Fruit fly (Drosophila melanogaster) whole organism, embryonic: ENCODE data around the gene CG31495.

ENCODE experiments used
- Bgb ChIP-seq: fragments of 200-800 bp; sonication (Bioruptor generic); IDR thresholded peaks from 2 replicates; pipeline ENCODE4 v1.3.6; 2022; ENCODE audit warnings: missing biosample characterization, missing genetic modification characterization; ENCODE audit not compliant: partially characterized antibody
- Bteb2 ChIP-seq: fragments of 200-800 bp; sonication (Bioruptor generic); optimal IDR thresholded peaks from 2 replicates; lab custom pipeline; 2016; ENCODE audit warnings: missing biosample characterization, missing genetic modification characterization
- CG10431 ChIP-seq: fragments of 200-800 bp; sonication (Bioruptor generic); optimal IDR thresholded peaks from 3 replicates; lab custom pipeline; 2018; ENCODE audit warnings: missing biosample characterization, mild to moderate bottlenecking, missing genetic modification characterization
- CG10959 ChIP-seq: fragments of 200-800 bp; sonication (Bioruptor generic); IDR thresholded peaks from 2 replicates; pipeline ENCODE4 v1.3.6; 2022; ENCODE audit warnings: missing biosample characterization, missing genetic modification characterization
- CG11093 ChIP-seq: fragments of 200-800 bp; sonication (Bioruptor generic); IDR thresholded peaks from 3 replicates; pipeline ENCODE4 v1.3.6; 2022; ENCODE audit warnings: missing biosample characterization, missing genetic modification characterization
- CG15514 ChIP-seq: fragments of 200-800 bp; sonication (Bioruptor generic); optimal IDR thresholded peaks from 3 replicates; lab custom pipeline; 2017; ENCODE audit warnings: missing biosample characterization, missing genetic modification characterization, mild to moderate bottlenecking, moderate library complexity, missing genetic modification reagents
- CG16815 ChIP-seq: fragments of 200-800 bp; sonication (Bioruptor generic); optimal IDR thresholded peaks from 3 replicates; lab custom pipeline; 2017; ENCODE audit warnings: missing biosample characterization, mild to moderate bottlenecking, missing genetic modification characterization
- CG17328 ChIP-seq: fragments of 200-800 bp; sonication (Bioruptor generic); IDR thresholded peaks from 2 replicates; pipeline ENCODE4 v1.3.6; 2022; ENCODE audit warnings: missing biosample characterization, missing genetic modification characterization
- CG2116 ChIP-seq: fragments of 200-800 bp; sonication (Bioruptor generic); optimal IDR thresholded peaks from 3 replicates; lab custom pipeline; 2018; ENCODE audit warnings: missing biosample characterization, mild to moderate bottlenecking, missing genetic modification characterization
- CG2120 ChIP-seq: fragments of 200-800 bp; sonication (Bioruptor generic); optimal IDR thresholded peaks from 3 replicates; lab custom pipeline; 2016; ENCODE audit warnings: missing biosample characterization, missing genetic modification characterization
- CG6272 ChIP-seq: fragments of 200-800 bp; sonication (Bioruptor generic); IDR thresholded peaks from 2 replicates; pipeline ENCODE4 v1.3.6; 2022; ENCODE audit warnings: missing biosample characterization, missing genetic modification characterization
- CG8478 ChIP-seq: fragments of >200 bp; optimal IDR thresholded peaks from 2 replicates; lab custom pipeline; 2018
- CG8765 ChIP-seq: fragments of 200-800 bp; sonication (Bioruptor generic); IDR thresholded peaks from 2 replicates; pipeline ENCODE4 v1.3.6; 2022; ENCODE audit warnings: missing biosample characterization, missing genetic modification characterization
- Drgx ChIP-seq: fragments of 200-800 bp; sonication (Bioruptor generic); IDR thresholded peaks from 2 replicates; pipeline ENCODE4 v1.3.6; 2022; ENCODE audit warnings: missing biosample characterization, missing genetic modification characterization
- Ets65A ChIP-seq: fragments of 200-800 bp; sonication (Bioruptor generic); peaks from one replicate; lab custom pipeline; 2016; ENCODE audit warnings: missing biosample characterization, missing genetic modification characterization
- Med ChIP-seq: fragments of 200-800 bp; sonication (Bioruptor generic); peaks from one replicate; lab custom pipeline; 2016; ENCODE audit warnings: missing biosample characterization, missing genetic modification characterization, mild to moderate bottlenecking, inconsistent platforms, moderate library complexity
- NFAT ChIP-seq: fragments of 200-800 bp; sonication (Bioruptor generic); IDR thresholded peaks from 2 replicates; pipeline ENCODE4 v1.3.6; 2022; ENCODE audit warnings: missing biosample characterization, missing genetic modification characterization
- Vsx1 ChIP-seq: fragments of 200-800 bp; sonication (Bioruptor generic); optimal IDR thresholded peaks from 2 replicates; lab custom pipeline; 2017; ENCODE audit warnings: missing biosample characterization, mild to moderate bottlenecking, missing genetic modification characterization, missing genetic modification reagents
- ac ChIP-seq: fragments of 200-800 bp; sonication (Bioruptor generic); optimal IDR thresholded peaks from 3 replicates; lab custom pipeline; 2017; ENCODE audit warnings: missing biosample characterization, mild to moderate bottlenecking, missing genetic modification characterization
- al ChIP-seq: fragments of 200-800 bp; sonication (Bioruptor generic); IDR thresholded peaks from 2 replicates; pipeline ENCODE4 v1.3.6; 2022; ENCODE audit warnings: missing biosample characterization, missing genetic modification characterization
- bowl ChIP-seq: fragments of 200-800 bp; sonication (Bioruptor generic); IDR thresholded peaks from 2 replicates; pipeline ENCODE4 v1.3.6; 2022; ENCODE audit warnings: missing biosample characterization, missing genetic modification characterization
- bsh ChIP-seq, 2 experiments: fragments of 200-800 bp; sonication (Bioruptor generic); optimal IDR thresholded peaks; 2 replicates each; lab custom pipeline; 2017 to 2018; ENCODE audit warnings: mild to moderate bottlenecking in 2 of 2, missing biosample characterization in 2 of 2, missing genetic modification characterization in 2 of 2, moderate library complexity in 1 of 2
- caup ChIP-seq: fragments of 200-800 bp; sonication (Bioruptor generic); optimal IDR thresholded peaks from 3 replicates; lab custom pipeline; 2017; ENCODE audit warnings: missing biosample characterization, mild to moderate bottlenecking, missing genetic modification characterization, moderate library complexity; ENCODE audit not compliant: severe bottlenecking
- ci ChIP-seq: fragments of 200-800 bp; sonication (Bioruptor generic); IDR thresholded peaks from 3 replicates; pipeline ENCODE4 v1.3.6; 2022; ENCODE audit warnings: missing biosample characterization, missing genetic modification characterization
- crp ChIP-seq, 2 experiments: fragments of 200-800 bp; sonication (Bioruptor generic); optimal IDR thresholded peaks; 2 replicates in 1 of 2; 3 replicates in 1 of 2; lab custom pipeline; 2017; ENCODE audit warnings: missing biosample characterization in 2 of 2, missing genetic modification characterization in 2 of 2, mild to moderate bottlenecking in 1 of 2, moderate library complexity in 1 of 2
- dm ChIP-seq: fragments of 200-800 bp; sonication (Bioruptor generic); optimal IDR thresholded peaks from 3 replicates; lab custom pipeline; 2016; ENCODE audit warnings: missing biosample characterization, missing genetic modification characterization
- dmrt11E ChIP-seq: fragments of 200-800 bp; sonication (Bioruptor generic); optimal IDR thresholded peaks from 3 replicates; lab custom pipeline; 2018; ENCODE audit warnings: missing biosample characterization, mild to moderate bottlenecking, missing genetic modification characterization, moderate library complexity
- fd96Cb ChIP-seq: fragments of 200-800 bp; sonication (Bioruptor generic); optimal IDR thresholded peaks from 2 replicates; lab custom pipeline; 2018; ENCODE audit warnings: missing biosample characterization, mild to moderate bottlenecking, missing genetic modification characterization, moderate library complexity
- gcm ChIP-seq: fragments of 200-800 bp; sonication (Bioruptor generic); optimal IDR thresholded peaks from 2 replicates; lab custom pipeline; 2019; ENCODE audit warnings: missing biosample characterization, mild to moderate bottlenecking, missing genetic modification characterization, moderate library complexity
- gem ChIP-seq: fragments of 200-800 bp; sonication (Bioruptor generic); optimal IDR thresholded peaks from 2 replicates; lab custom pipeline; 2019; ENCODE audit warnings: missing biosample characterization, mild to moderate bottlenecking, missing genetic modification characterization, moderate library complexity
- gfzf ChIP-seq: fragments of 200-800 bp; sonication (Bioruptor generic); optimal IDR thresholded peaks from 2 replicates; lab custom pipeline; 2016; ENCODE audit warnings: missing biosample characterization, mild to moderate bottlenecking, missing genetic modification characterization, moderate library complexity
- grn ChIP-seq: fragments of 200-800 bp; sonication (Bioruptor generic); optimal IDR thresholded peaks from 3 replicates; lab custom pipeline; 2017; ENCODE audit warnings: missing biosample characterization, missing genetic modification characterization
- insv ChIP-seq, 2 experiments: fragments of 200-800 bp; sonication (Bioruptor generic); optimal IDR thresholded peaks; 3 replicates each; lab custom pipeline; 2016 to 2018; ENCODE audit warnings: missing biosample characterization in 2 of 2, missing genetic modification characterization in 2 of 2
- lbe ChIP-seq: fragments of 200-800 bp; sonication (Bioruptor generic); optimal IDR thresholded peaks from 2 replicates; lab custom pipeline; 2016; ENCODE audit warnings: missing biosample characterization, mild to moderate bottlenecking, missing genetic modification characterization
- luna ChIP-seq: fragments of 200-800 bp; sonication (Bioruptor generic); optimal IDR thresholded peaks from 2 replicates; lab custom pipeline; 2016; ENCODE audit warnings: missing biosample characterization, missing genetic modification characterization
- nom ChIP-seq: fragments of 200-800 bp; sonication (Bioruptor generic); optimal IDR thresholded peaks from 2 replicates; lab custom pipeline; 2017; ENCODE audit warnings: missing biosample characterization, missing genetic modification characterization, mild to moderate bottlenecking, moderate library complexity, missing genetic modification reagents
- otp ChIP-seq: fragments of 200-800 bp; sonication (Bioruptor generic); IDR thresholded peaks from 3 replicates; pipeline ENCODE4, ENCODE4 v1.3.6; 2022; ENCODE audit warnings: missing biosample characterization, missing genetic modification characterization
- prd ChIP-seq, 3 experiments: fragments of >200 bp in 2 of 3; fragments of 200-800 bp in 1 of 3; sonication (Bioruptor generic) in 1 of 3; optimal IDR thresholded peaks in 2 of 3; IDR thresholded peaks in 1 of 3; 2 replicates in 2 of 3; 3 replicates in 1 of 3; pipeline versions ENCODE4 v1.3.6 to Lab custom; 2017 to 2022; ENCODE audit warnings: missing biosample characterization in 1 of 3, missing genetic modification characterization in 1 of 3
- row ChIP-seq: fragments of 200-800 bp; sonication (Bioruptor generic); IDR thresholded peaks from 3 replicates; pipeline ENCODE4 v1.3.6; 2022; ENCODE audit warnings: missing biosample characterization, missing genetic modification characterization
- sna ChIP-seq: fragments of 200-800 bp; sonication (Bioruptor generic); IDR thresholded peaks from 2 replicates; pipeline ENCODE4 v1.3.6; 2022; ENCODE audit warnings: missing biosample characterization, missing genetic modification characterization; ENCODE audit not compliant: partially characterized antibody
- sr ChIP-seq: fragments of 200-800 bp; sonication (Bioruptor generic); IDR thresholded peaks from 3 replicates; pipeline ENCODE4 v1.3.6; 2022; ENCODE audit warnings: missing biosample characterization, missing genetic modification characterization
- tgo ChIP-seq: fragments of 200-800 bp; sonication (Bioruptor generic); IDR thresholded peaks from 3 replicates; pipeline ENCODE4 v1.3.6; 2022; ENCODE audit warnings: missing biosample characterization, missing genetic modification characterization
- tll ChIP-seq, 2 experiments: fragments of 200-800 bp in 1 of 2; fragments of >200 bp in 1 of 2; sonication (Bioruptor generic) in 1 of 2; optimal IDR thresholded peaks; 2 replicates each; lab custom pipeline; 2017 to 2019; ENCODE audit warnings: missing biosample characterization in 2 of 2, missing genetic modification characterization in 2 of 2, mild to moderate bottlenecking in 1 of 2, moderate library complexity in 1 of 2
- wek ChIP-seq: fragments of 200-800 bp; sonication (Bioruptor generic); optimal IDR thresholded peaks from 3 replicates; lab custom pipeline; 2018; ENCODE audit warnings: missing biosample characterization, mild to moderate bottlenecking, missing genetic modification characterization, moderate library complexity
- zen ChIP-seq: fragments of 200-800 bp; sonication (Bioruptor generic); optimal IDR thresholded peaks from 3 replicates; lab custom pipeline; 2018; ENCODE audit warnings: missing biosample characterization, mild to moderate bottlenecking, missing genetic modification characterization, moderate library complexity

CG31495 gene

DNA sequence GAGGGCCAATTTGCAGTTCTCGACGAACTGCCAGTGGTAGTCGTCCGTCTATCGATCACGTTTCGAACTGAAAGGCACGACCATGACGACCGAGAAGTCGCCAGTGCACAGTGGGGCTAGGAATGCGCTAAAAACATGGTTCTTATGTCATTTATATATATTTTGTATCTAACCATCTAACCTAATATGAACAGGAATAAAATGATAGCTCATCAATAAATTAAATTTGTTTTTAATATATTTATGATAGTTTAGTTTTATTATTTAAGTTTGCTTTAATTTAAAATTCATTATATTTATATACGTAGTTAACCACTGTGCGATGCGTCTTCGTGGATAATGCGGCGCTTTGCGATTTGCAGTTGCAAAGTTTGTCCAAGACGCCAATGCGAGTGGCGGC lies 3.9 kb upstream of the CG31495 start (continued):
- TF ChIP-seq ac (GFP tag; lab: Kevin White, UChicago) (no peak), crp (GFP tag; optimal IDR thresholded peaks at IDR 0.05; lab: Kevin White, UChicago) (no peak)

DNA sequence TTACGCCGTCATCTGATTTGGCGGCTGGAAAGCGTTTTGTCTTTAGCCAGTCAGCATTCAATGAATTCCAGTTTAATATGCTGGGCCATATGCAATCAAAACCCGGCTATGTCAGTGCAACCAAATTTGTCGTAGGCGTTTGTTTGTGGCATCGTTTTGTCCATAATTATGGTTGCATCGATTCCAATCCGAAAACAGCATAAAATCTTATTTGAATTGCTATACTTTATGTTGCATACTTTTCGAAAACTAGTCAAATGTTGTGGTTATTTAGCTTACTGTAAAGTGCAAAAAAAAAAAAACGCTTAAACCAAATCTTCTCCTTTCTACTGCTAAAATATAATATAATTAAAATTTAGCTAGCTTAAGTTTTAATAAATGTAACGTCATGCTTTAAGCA lies 2.8 kb upstream of the CG31495 start:
- TF ChIP-seq CG15514 (no peak), insv (GFP tag; optimal IDR thresholded peaks at IDR 0.05; lab: Kevin White, UChicago) (peak in 1 of 2 experiments; percentile 91), Bgb (GFP tag; lab: Robert Waterston, UW) (no peak), wek (GFP tag; lab: Kevin White, UChicago) (no peak), Bteb2 (GFP tag; lab: Kevin White, UChicago) (no peak), otp (no peak), zen (tag; lab: Kevin White, UChicago) (no peak), CG2120 (GFP tag; lab: Kevin White, UChicago) (no peak), luna (GFP tag; lab: Kevin White, UChicago) (no peak), grn (GFP tag; lab: Kevin White, UChicago) (no peak), al (GFP tag; lab: Robert Waterston, UW) (no peak), Ets65A (GFP tag; lab: Kevin White, UChicago) (peak; percentile 46), CG16815 (GFP tag; lab: Kevin White, UChicago) (no peak)

DNA sequence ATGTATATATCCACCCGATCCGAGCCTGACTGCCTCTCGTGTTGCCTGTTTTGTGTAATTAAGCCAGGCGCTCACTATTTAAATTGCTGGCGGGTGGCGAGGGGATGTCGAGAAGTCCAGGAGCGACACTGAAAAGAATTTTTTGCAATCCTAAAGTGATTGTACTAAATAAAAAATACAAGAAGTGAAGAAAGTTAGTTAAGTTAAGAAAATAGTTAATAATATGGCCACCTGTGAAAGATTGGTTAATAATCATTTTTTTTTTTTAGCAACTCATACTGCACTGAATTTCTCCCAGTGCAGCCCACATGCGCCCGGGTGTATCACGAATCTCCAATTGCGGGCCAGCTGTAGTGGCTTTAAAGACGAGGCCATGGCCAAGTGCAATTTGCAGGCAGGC lies 1.2 kb upstream of the CG31495 start:
- peak; percentile 15 for TF ChIP-seq dmrt11E (tag; lab: Kevin White, UChicago)
- 0 out of 2 replicates have a peak, but pooled peaks have one; percentile 8 for TF ChIP-seq Drgx (GFP tag; lab: Robert Waterston, UW)
- TF ChIP-seq sna (GFP tag; lab: Robert Waterston, UW): no peak
- 0 out of 2 replicates have a peak, but pooled peaks have one; percentile 37 for TF ChIP-seq CG17328 (GFP tag; lab: Robert Waterston, UW)
- 0 out of 2 replicates have a peak, but pooled peaks have one; percentile 40 for TF ChIP-seq CG8765 (GFP tag; lab: Robert Waterston, UW)
- peak; percentile 26; the same call in 1 of the 3 replicates for TF ChIP-seq row (GFP tag; lab: Robert Waterston, UW)
- peak; percentile 18 for TF ChIP-seq Med (GFP tag; lab: Kevin White, UChicago)
- peak; percentile 22 for TF ChIP-seq nom
- 0 out of 3 replicates have a peak, but pooled peaks have one; percentile 14 for TF ChIP-seq tgo (GFP tag; lab: Robert Waterston, UW)
- no peak for TF ChIP-seq CG11093 (GFP tag; lab: Robert Waterston, UW)
- no peak for TF ChIP-seq prd (optimal IDR thresholded peaks at IDR 0.05; lab: Kevin White, UChicago)
- TF ChIP-seq prd (GFP tag; IDR thresholded peaks at IDR 0.05; lab: Robert Waterston, UW): peak; percentile 61; the same call in 2 of the 3 replicates
- peak; percentile 5 for TF ChIP-seq gem (tag; lab: Kevin White, UChicago)
- TF ChIP-seq insv (GFP tag; optimal IDR thresholded peaks at IDR 0.05; lab: Kevin White, UChicago): no peak
- TF ChIP-seq bsh (GFP tag; optimal IDR thresholded peaks at IDR 0.05; lab: Kevin White, UChicago): peak in 1 of 2 experiments; percentile 27
- TF ChIP-seq gcm (GFP tag; lab: Kevin White, UChicago): no peak
- TF ChIP-seq CG10959 (GFP tag; lab: Robert Waterston, UW): 0 out of 2 replicates have a peak, but pooled peaks have one; percentile 17
- no peak for TF ChIP-seq fd96Cb
- no peak for TF ChIP-seq CG6272 (GFP tag; lab: Robert Waterston, UW)
- TF ChIP-seq lbe (GFP tag; lab: Kevin White, UChicago): peak; percentile 15

DNA sequence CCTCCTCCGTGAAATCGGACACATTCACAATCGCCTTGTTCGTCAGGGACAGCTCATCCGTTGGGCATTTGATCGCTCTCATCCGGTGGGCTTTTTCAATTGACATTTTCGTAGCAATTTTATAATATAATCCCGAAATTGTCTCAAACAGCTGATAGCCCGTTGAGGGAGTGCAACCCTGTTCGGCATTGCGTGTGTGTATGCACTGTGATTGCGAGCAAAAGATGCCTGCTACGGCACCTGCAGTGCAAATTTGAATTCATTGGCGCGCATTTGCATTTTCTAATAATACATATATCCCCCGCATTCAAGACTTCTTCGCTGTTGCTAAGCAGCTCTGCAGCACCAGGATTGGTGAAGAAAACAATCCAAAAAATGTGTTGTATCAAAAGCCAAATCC lies 1.9 kb downstream of the CG31495 start, which contains the start of gene Nsf2:
Gene Nsf2, minus strand, starts transcription at position 185 of the 400 bp plus-strand sequence.
- TF ChIP-seq sr (GFP tag; lab: Robert Waterston, UW): peak; percentile 69; the same call in 2 of the 3 replicates
- peak; percentile 52; the same call in 2 of the 3 replicates for TF ChIP-seq ci (GFP tag; lab: Robert Waterston, UW)
- no peak for TF ChIP-seq CG8478 (lab: Kevin White, UChicago)
- peak; percentile 99 for TF ChIP-seq CG2116
- TF ChIP-seq dm (GFP tag; lab: Kevin White, UChicago): peak; percentile 7
- TF ChIP-seq Vsx1 (GFP tag; lab: Kevin White, UChicago): no peak
- TF ChIP-seq bowl (GFP tag; lab: Robert Waterston, UW): no peak
- TF ChIP-seq caup (GFP tag; lab: Kevin White, UChicago): no peak
- peak; percentile 58 for TF ChIP-seq gfzf (GFP tag; lab: Kevin White, UChicago)
- TF ChIP-seq CG10431: no peak
- no peak for TF ChIP-seq NFAT (GFP tag; lab: Robert Waterston, UW)
- TF ChIP-seq tll (GFP tag; optimal IDR thresholded peaks at IDR 0.05; lab: Kevin White, UChicago): no peak
